Worm (Caenorhabditis elegans): Measurements from ENCODE around the gene W07B8.4.

- TF ChIP-seq R02D3.7 (tag; optimal IDR thresholded peaks at IDR 0.05) (no peak), elt-2 (tag; optimal IDR thresholded peaks at IDR 0.05) (peak; percentile 96), nhr-28 (tag; optimal IDR thresholded peaks at IDR 0.05) (no peak), mdl-1 (tag; optimal IDR thresholded peaks at IDR 0.05) (no peak)
Observed at ce11 chrV:1176277-1176839, 44.6 kb upstream of the W07B8.4 start, which contains the start of gene T21H3.1.
